Fruit fly (Drosophila melanogaster) whole organism, embryonic: ENCODE results near the gene tai.
A peak's percentile ranks its signal among the peaks of the same experiment; 100 is the strongest.

Experiments
- Abd-B ChIP-seq: fragments of 200-800 bp; sonication (Bioruptor generic); optimal IDR thresholded peaks from 2 replicates; lab custom pipeline; 2018; ENCODE audit warnings: missing biosample characterization, mild to moderate bottlenecking, missing genetic modification characterization, moderate library complexity
- CG10267 ChIP-seq: fragments of 200-800 bp; sonication (Bioruptor generic); optimal IDR thresholded peaks from 2 replicates; lab custom pipeline; 2018; ENCODE audit warnings: missing biosample characterization, mild to moderate bottlenecking, missing genetic modification characterization, moderate library complexity
- CG10431 ChIP-seq: fragments of 200-800 bp; sonication (Bioruptor generic); optimal IDR thresholded peaks from 3 replicates; lab custom pipeline; 2018; ENCODE audit warnings: missing biosample characterization, mild to moderate bottlenecking, missing genetic modification characterization
- CG12299 ChIP-seq: fragments of 200-800 bp; sonication (Bioruptor generic); optimal IDR thresholded peaks from 2 replicates; lab custom pipeline; 2018; ENCODE audit warnings: missing biosample characterization, mild to moderate bottlenecking, missing genetic modification characterization
- CG12659 ChIP-seq: fragments of 200-800 bp; sonication (Bioruptor generic); optimal IDR thresholded peaks from 3 replicates; lab custom pipeline; 2017; ENCODE audit warnings: mild to moderate bottlenecking, missing biosample characterization, missing genetic modification reagents, missing genetic modification characterization
- CG13775 ChIP-seq: fragments of 200-800 bp; sonication (Bioruptor generic); optimal IDR thresholded peaks from 3 replicates; lab custom pipeline; 2017; ENCODE audit warnings: missing biosample characterization, mild to moderate bottlenecking, missing genetic modification characterization
- CG13894 ChIP-seq: fragments of 200-800 bp; sonication (Bioruptor generic); optimal IDR thresholded peaks from 3 replicates; lab custom pipeline; 2018; ENCODE audit warnings: missing biosample characterization, mild to moderate bottlenecking, missing genetic modification characterization, moderate library complexity
- CG14441 ChIP-seq: fragments of 200-800 bp; sonication (Bioruptor generic); IDR thresholded peaks from 2 replicates; pipeline ENCODE4 v1.3.6; 2022; ENCODE audit warnings: missing biosample characterization, missing genetic modification characterization
- CG14667 ChIP-seq: fragments of 200-800 bp; sonication (Bioruptor generic); IDR thresholded peaks from 2 replicates; pipeline ENCODE4 v1.3.6; 2022; ENCODE audit warnings: missing biosample characterization, missing genetic modification characterization
- CG15696 ChIP-seq: fragments of 200-800 bp; sonication (Bioruptor generic); optimal IDR thresholded peaks from 2 replicates; lab custom pipeline; 2019; ENCODE audit warnings: missing biosample characterization, mild to moderate bottlenecking, missing genetic modification characterization, moderate library complexity
- CG16813 ChIP-seq: fragments of 200-800 bp; sonication (Bioruptor generic); IDR thresholded peaks from 3 replicates; pipeline ENCODE4 v1.3.6; 2022; ENCODE audit warnings: missing biosample characterization, missing genetic modification characterization; ENCODE audit not compliant: partially characterized antibody
- CG16815 ChIP-seq: fragments of 200-800 bp; sonication (Bioruptor generic); optimal IDR thresholded peaks from 3 replicates; lab custom pipeline; 2017; ENCODE audit warnings: missing biosample characterization, mild to moderate bottlenecking, missing genetic modification characterization
- CG17912 ChIP-seq: fragments of 200-800 bp; sonication (Bioruptor generic); optimal IDR thresholded peaks from 2 replicates; lab custom pipeline; 2018; ENCODE audit warnings: missing biosample characterization, mild to moderate bottlenecking, missing genetic modification characterization
- CG3281 ChIP-seq: fragments of 200-800 bp; sonication (Bioruptor generic); optimal IDR thresholded peaks from 3 replicates; lab custom pipeline; 2017; ENCODE audit warnings: missing biosample characterization, mild to moderate bottlenecking, missing genetic modification characterization
- CG6683 ChIP-seq: fragments of 200-800 bp; sonication (Bioruptor generic); optimal IDR thresholded peaks from 2 replicates; lab custom pipeline; 2017; ENCODE audit warnings: missing biosample characterization, mild to moderate bottlenecking, missing genetic modification characterization, missing genetic modification reagents
- CG6765 ChIP-seq: fragments of 200-800 bp; sonication (Bioruptor generic); optimal IDR thresholded peaks from 3 replicates; lab custom pipeline; 2017; ENCODE audit warnings: missing biosample characterization, mild to moderate bottlenecking, missing genetic modification characterization
- CG7271 ChIP-seq: fragments of 200-800 bp; sonication (Bioruptor generic); optimal IDR thresholded peaks from 2 replicates; lab custom pipeline; 2018; ENCODE audit warnings: missing biosample characterization, mild to moderate bottlenecking, missing genetic modification characterization, moderate library complexity
- CG8478 ChIP-seq: fragments of >200 bp; optimal IDR thresholded peaks from 2 replicates; lab custom pipeline; 2018
- D19A ChIP-seq: fragments of 200-800 bp; optimal IDR thresholded peaks from 3 replicates; lab custom pipeline; 2019; ENCODE audit warnings: missing biosample characterization, mild to moderate bottlenecking, missing genetic modification characterization, moderate library complexity
- Dll ChIP-seq: fragments of 200-800 bp; sonication (Bioruptor generic); IDR thresholded peaks from 4 replicates; pipeline ENCODE4 v1.3.6; 2022; ENCODE audit warnings: missing biosample characterization, missing genetic modification characterization; ENCODE audit not compliant: partially characterized antibody
- ERR ChIP-seq: fragments of 200-800 bp; sonication (Bioruptor generic); optimal IDR thresholded peaks from 2 replicates; lab custom pipeline; 2016; ENCODE audit warnings: missing biosample characterization, missing genetic modification characterization
- HLH4C ChIP-seq: fragments of 200-800 bp; sonication (Bioruptor generic); IDR thresholded peaks from 3 replicates; pipeline ENCODE4 v1.3.6; 2022; ENCODE audit warnings: missing biosample characterization, missing genetic modification characterization; ENCODE audit not compliant: partially characterized antibody
- Kr ChIP-seq: fragments of 200-800 bp; sonication (Bioruptor generic); optimal IDR thresholded peaks from 2 replicates; lab custom pipeline; 2017; ENCODE audit warnings: missing biosample characterization, mild to moderate bottlenecking, missing genetic modification characterization
- Mad ChIP-seq: fragments of 200-800 bp; sonication (Bioruptor generic); optimal IDR thresholded peaks from 2 replicates; lab custom pipeline; 2016; ENCODE audit warnings: missing biosample characterization, missing genetic modification characterization
- Med ChIP-seq: fragments of 200-800 bp; sonication (Bioruptor generic); peaks from one replicate; lab custom pipeline; 2016; ENCODE audit warnings: missing biosample characterization, missing genetic modification characterization, mild to moderate bottlenecking, inconsistent platforms, moderate library complexity
- Nf-YC ChIP-seq: fragments of 200-800 bp; optimal IDR thresholded peaks from 3 replicates; lab custom pipeline; 2019; ENCODE audit warnings: missing biosample characterization, mild to moderate bottlenecking, missing genetic modification characterization, moderate library complexity
- Xbp1 ChIP-seq: fragments of 200-800 bp; sonication (Bioruptor generic); optimal IDR thresholded peaks from 3 replicates; lab custom pipeline; 2016; ENCODE audit warnings: missing biosample characterization, mild to moderate bottlenecking, missing genetic modification characterization
- al ChIP-seq: fragments of 200-800 bp; sonication (Bioruptor generic); IDR thresholded peaks from 2 replicates; pipeline ENCODE4 v1.3.6; 2022; ENCODE audit warnings: missing biosample characterization, missing genetic modification characterization
- bcd ChIP-seq: fragments of 200-800 bp; sonication (Bioruptor generic); optimal IDR thresholded peaks from 2 replicates; lab custom pipeline; 2017; ENCODE audit warnings: missing biosample characterization, mild to moderate bottlenecking, missing genetic modification characterization
- bsh ChIP-seq, 2 experiments: fragments of 200-800 bp; sonication (Bioruptor generic); optimal IDR thresholded peaks; 2 replicates each; lab custom pipeline; 2017 to 2018; ENCODE audit warnings: mild to moderate bottlenecking in 2 of 2, missing biosample characterization in 2 of 2, missing genetic modification characterization in 2 of 2, moderate library complexity in 1 of 2
- croc ChIP-seq: fragments of 200-800 bp; sonication (Bioruptor generic); conservative IDR thresholded peaks from 3 replicates; pipeline ENCODE4 v1.3.6; 2022; ENCODE audit warnings: missing biosample characterization, missing genetic modification characterization
- dpn ChIP-seq, 2 experiments: fragments of 200-800 bp; sonication (Bioruptor generic); optimal IDR thresholded peaks; 3 replicates each; lab custom pipeline; 2016; ENCODE audit warnings: missing biosample characterization in 2 of 2, missing genetic modification characterization in 2 of 2
- eve ChIP-seq, 2 experiments: fragments of >200 bp; optimal IDR thresholded peaks; 2 replicates each; lab custom pipeline; 2017; ENCODE audit warnings: missing biosample characterization in 2 of 2, missing genetic modification characterization in 2 of 2
- ftz-f1 ChIP-seq: fragments of 200-800 bp; sonication (Bioruptor generic); optimal IDR thresholded peaks from 2 replicates; lab custom pipeline; 2016; ENCODE audit warnings: missing biosample characterization, missing genetic modification characterization
- lab ChIP-seq: fragments of 200-800 bp; sonication (Bioruptor generic); optimal IDR thresholded peaks from 3 replicates; lab custom pipeline; 2017; ENCODE audit warnings: missing biosample characterization, missing genetic modification characterization, mild to moderate bottlenecking, moderate library complexity, missing genetic modification reagents
- mld ChIP-seq: fragments of 200-800 bp; sonication (Bioruptor generic); IDR thresholded peaks from 3 replicates; pipeline ENCODE4 v1.3.6; 2022; ENCODE audit warnings: missing biosample characterization, missing genetic modification characterization; ENCODE audit not compliant: partially characterized antibody
- nerfin-2 ChIP-seq: fragments of 200-800 bp; sonication (Bioruptor generic); IDR thresholded peaks from 2 replicates; pipeline ENCODE4 v1.3.6; 2022; ENCODE audit warnings: missing biosample characterization, missing genetic modification characterization; ENCODE audit not compliant: partially characterized antibody
- otp ChIP-seq: fragments of 200-800 bp; sonication (Bioruptor generic); IDR thresholded peaks from 3 replicates; pipeline ENCODE4, ENCODE4 v1.3.6; 2022; ENCODE audit warnings: missing biosample characterization, missing genetic modification characterization
- p53 ChIP-seq: fragments of 200-800 bp; sonication (Bioruptor generic); optimal IDR thresholded peaks from 2 replicates; lab custom pipeline; 2016; ENCODE audit warnings: missing biosample characterization, missing genetic modification characterization
- pan ChIP-seq, 4 experiments: fragments of >200 bp in 3 of 4; fragments of 200-800 bp in 1 of 4; sonication (Bioruptor generic) in 1 of 4; optimal IDR thresholded peaks in 3 of 4; IDR thresholded peaks in 1 of 4; 2 replicates each; pipeline versions ENCODE4 v1.3.6 to Lab custom; 2017 to 2022; ENCODE audit warnings: missing biosample characterization in 2 of 4, missing genetic modification characterization in 2 of 4, mixed read lengths in 1 of 4
- ssp ChIP-seq: fragments of 200-800 bp; sonication (Bioruptor generic); IDR thresholded peaks from 2 replicates; pipeline ENCODE4 v1.3.6; 2022; ENCODE audit warnings: missing biosample characterization, missing genetic modification characterization
- sug ChIP-seq: fragments of 200-800 bp; optimal IDR thresholded peaks from 2 replicates; lab custom pipeline; 2019; ENCODE audit warnings: missing biosample characterization, mild to moderate bottlenecking, missing genetic modification characterization, moderate library complexity
- tap ChIP-seq: fragments of 200-800 bp; optimal IDR thresholded peaks from 3 replicates; lab custom pipeline; 2019; ENCODE audit warnings: missing biosample characterization, mild to moderate bottlenecking, missing genetic modification characterization, moderate library complexity
- trh ChIP-seq: fragments of 200-800 bp; sonication (Bioruptor generic); optimal IDR thresholded peaks from 2 replicates; lab custom pipeline; 2016; ENCODE audit warnings: missing biosample characterization, missing genetic modification characterization
- wdn ChIP-seq: fragments of 200-800 bp; sonication (Bioruptor generic); IDR thresholded peaks from 2 replicates; pipeline ENCODE4 v1.3.6; 2022; ENCODE audit warnings: missing biosample characterization, missing genetic modification characterization

tai gene

dm6 chr2L:9168014-9168651, 1.6 kb downstream of the tai start (continued):
- TF ChIP-seq CG17912 (GFP tag; lab: Kevin White, UChicago) = no peak
- peak; percentile 78 for TF ChIP-seq Abd-B
- TF ChIP-seq CG14441 (GFP tag; lab: Robert Waterston, UW) = peak; percentile 78
- peak; percentile 48 to 53 for TF ChIP-seq dpn (GFP tag; optimal IDR thresholded peaks at IDR 0.05; lab: Kevin White, UChicago)
- no peak for TF ChIP-seq p53 (GFP tag; lab: Kevin White, UChicago)
- peak; percentile 24 for TF ChIP-seq Mad (GFP tag; lab: Kevin White, UChicago)
- peak; percentile 83 for TF ChIP-seq Med (GFP tag; lab: Kevin White, UChicago)
- peak; percentile 29 for TF ChIP-seq CG13894 (tag; lab: Kevin White, UChicago)
- TF ChIP-seq mld (GFP tag; lab: Robert Waterston, UW) = 0 out of 3 replicates have a peak, but pooled peaks have one; percentile 44
- peak; percentile 32 for TF ChIP-seq CG15696 (tag; lab: Kevin White, UChicago)
- TF ChIP-seq ERR = no peak
- TF ChIP-seq al (GFP tag; lab: Robert Waterston, UW) = peak; percentile 67
- TF ChIP-seq CG10267 (tag; lab: Kevin White, UChicago) = peak; percentile 68
- TF ChIP-seq ssp (GFP tag; lab: Robert Waterston, UW) = peak; percentile 56
- no peak for TF ChIP-seq Kr (GFP tag; lab: Kevin White, UChicago)
- TF ChIP-seq CG12659 = peak; percentile 61
- TF ChIP-seq CG3281 (GFP tag; lab: Kevin White, UChicago) = peak; percentile 65
- TF ChIP-seq croc (GFP tag; lab: Robert Waterston, UW) = peak; percentile 62
- TF ChIP-seq D19A = peak; percentile 50
- peak; percentile 63 for TF ChIP-seq CG13775 (GFP tag; lab: Kevin White, UChicago)
- peak; percentile 22 for TF ChIP-seq CG6765
- TF ChIP-seq CG7271 (tag; lab: Kevin White, UChicago) = peak; percentile 54
- TF ChIP-seq CG6683 (GFP tag; lab: Kevin White, UChicago) = peak; percentile 31
- TF ChIP-seq Nf-YC = peak; percentile 19
- peak; percentile 80 for TF ChIP-seq lab
- TF ChIP-seq trh (GFP tag; lab: Kevin White, UChicago) = no peak
- peak; percentile 40 for TF ChIP-seq CG16815
- peak; percentile 62; the same call in 1 of the 2 replicates for TF ChIP-seq wdn
- TF ChIP-seq, all 482 proteins: peak for 275

DNA sequence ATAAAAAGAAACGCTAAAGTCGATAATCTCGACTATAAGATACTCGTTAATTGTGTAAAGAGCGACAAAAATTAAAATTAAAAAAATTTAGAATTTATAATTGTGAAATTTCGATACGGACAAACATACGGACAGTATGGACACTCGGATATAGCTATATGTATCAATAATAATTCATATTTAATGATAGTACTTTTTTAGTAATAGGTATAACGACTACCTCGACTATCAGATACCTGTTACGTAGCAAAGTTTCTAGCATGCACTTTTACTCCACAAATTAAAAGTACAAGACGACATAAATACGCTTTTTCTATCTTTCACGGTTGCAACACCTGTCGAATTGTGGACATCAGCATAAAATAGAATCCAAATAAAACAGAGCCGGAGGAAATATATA, 6.3 kb downstream of the tai start:
- TF ChIP-seq pan (optimal IDR thresholded peaks at IDR 0.05; lab: Kevin White, UChicago) = no peak
- no peak for TF ChIP-seq pan (GFP tag; optimal IDR thresholded peaks at IDR 0.05 in 1 of 2, IDR thresholded peaks at IDR 0.05 in 1 of 2)
- TF ChIP-seq bcd = no peak
- TF ChIP-seq otp = no peak
- TF ChIP-seq ftz-f1 (GFP tag; lab: Kevin White, UChicago) = no peak
- peak; percentile 50 for TF ChIP-seq nerfin-2 (GFP tag; lab: Robert Waterston, UW)
- no peak for TF ChIP-seq CG8478 (lab: Kevin White, UChicago)
- no peak for TF ChIP-seq sug (tag; lab: Kevin White, UChicago)
- TF ChIP-seq Dll = no peak
- TF ChIP-seq Xbp1 (GFP tag; lab: Kevin White, UChicago) = no peak
- no peak for TF ChIP-seq eve (GFP tag; optimal IDR thresholded peaks at IDR 0.05; lab: Kevin White, UChicago)
- TF ChIP-seq CG10431 (GFP tag; lab: Kevin White, UChicago) = no peak
- TF ChIP-seq CG14667 = no peak
- peak; percentile 52; the same call in 1 of the 3 replicates for TF ChIP-seq HLH4C (GFP tag; lab: Robert Waterston, UW)
- TF ChIP-seq tap (tag; lab: Kevin White, UChicago) = no peak
- TF ChIP-seq CG16813 (GFP tag; lab: Robert Waterston, UW) = peak; percentile 57
- TF ChIP-seq CG12299 = no peak
- TF ChIP-seq bsh (GFP tag; optimal IDR thresholded peaks at IDR 0.05; lab: Kevin White, UChicago) = no peak
- TF ChIP-seq, all 482 proteins: peak for 3
